Fruit fly (Drosophila melanogaster): ENCODE results near the gene CG31441.

The CG31441 gene

DNA sequence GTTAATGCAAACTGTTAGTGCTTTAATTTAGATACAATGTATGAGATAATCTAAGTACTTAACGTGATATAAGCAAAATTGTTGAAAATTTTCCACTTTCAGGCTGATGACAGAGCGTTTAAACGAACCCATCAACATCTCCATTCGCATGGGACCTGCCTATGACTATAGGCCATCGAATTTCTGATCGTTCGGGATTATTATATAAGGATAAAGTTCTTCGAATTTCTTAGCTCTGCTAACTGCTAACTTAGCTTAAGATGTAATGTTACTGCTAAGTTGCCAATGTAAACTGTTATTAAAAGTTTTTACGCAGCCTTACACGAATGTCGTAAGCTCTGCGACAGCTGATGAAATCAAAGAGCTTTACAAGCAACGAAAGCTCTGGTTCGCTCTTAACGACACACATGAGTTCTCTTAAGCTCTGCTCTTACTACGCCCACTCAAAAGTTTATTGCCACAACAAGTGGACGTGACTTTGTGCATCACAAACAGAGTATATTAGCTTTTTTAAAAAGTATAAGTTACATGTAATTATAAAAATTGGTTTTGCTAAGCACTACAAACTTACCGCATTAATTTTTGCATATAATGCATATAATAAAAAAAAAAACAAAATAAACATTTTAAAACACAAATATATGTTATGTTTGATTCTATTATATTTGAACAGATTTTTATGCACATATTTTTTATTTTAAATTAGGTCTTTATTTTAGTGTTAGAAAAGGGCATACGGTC is 39.3 kb upstream of the CG31441 start (continued):
- TF ChIP-seq sisA (GFP tag; IDR thresholded peaks at IDR 0.05) (peak; percentile 99), tx (GFP tag; optimal IDR thresholded peaks at IDR 0.05) (peak; percentile 81), Ptx1 (GFP tag; IDR thresholded peaks at IDR 0.05) (peak; percentile 99), oc (tag; optimal IDR thresholded peaks at IDR 0.05) (peak; percentile 97), CG9609 (GFP tag; optimal IDR thresholded peaks at IDR 0.05) (peak; percentile 88), CG6813 (GFP tag; optimal IDR thresholded peaks at IDR 0.05) (peak; percentile 97), Vsx1 (GFP tag; optimal IDR thresholded peaks at IDR 0.05) (peak; percentile 96), esg (GFP tag; conservative IDR thresholded peaks at IDR 0.05) (peak; percentile 99), unpg (GFP tag; optimal IDR thresholded peaks at IDR 0.05) (peak; percentile 98), chif (GFP tag; optimal IDR thresholded peaks at IDR 0.05) (peak; percentile 69 to 88), mld (GFP tag; IDR thresholded peaks at IDR 0.05; ENCODE audit: partially characterized antibody) (no peak), Max (GFP tag; optimal IDR thresholded peaks at IDR 0.05) (peak; percentile 97), Fer1 (GFP tag; optimal IDR thresholded peaks at IDR 0.05) (peak; percentile 99), otp (GFP tag; IDR thresholded peaks at IDR 0.05) (peak; percentile 90), CG12219 (GFP tag; optimal IDR thresholded peaks at IDR 0.05) (peak; percentile 92), Gug (GFP tag; IDR thresholded peaks at IDR 0.05) (peak; percentile 97), CG30431 (GFP tag; optimal IDR thresholded peaks at IDR 0.05) (peak; percentile 97), CG11456 (GFP tag; IDR thresholded peaks at IDR 0.05) (peak; percentile 98), cato (GFP tag; optimal IDR thresholded peaks at IDR 0.05; ENCODE audit: borderline replicate concordance) (peak; percentile 87), Nf-YB (GFP tag; optimal IDR thresholded peaks at IDR 0.05) (peak; percentile 89), PHDP (tag; optimal IDR thresholded peaks at IDR 0.05) (peak; percentile 99), Sry-δ (GFP tag; optimal IDR thresholded peaks at IDR 0.05) (peak; percentile 17), CG12071 (GFP tag; optimal IDR thresholded peaks at IDR 0.05) (peak; percentile 91), aop (GFP tag; IDR thresholded peaks at IDR 0.05) (no peak), B-H1 (GFP tag; IDR thresholded peaks at IDR 0.05) (peak; percentile 98), HLHmδ (GFP tag; optimal IDR thresholded peaks at IDR 0.05) (no peak), Bteb2 (GFP tag; optimal IDR thresholded peaks at IDR 0.05) (peak; percentile 81), D (optimal IDR thresholded peaks at IDR 0.05) (no peak), D (GFP tag; optimal IDR thresholded peaks at IDR 0.05) (peak; percentile 99), nau (GFP tag; optimal IDR thresholded peaks at IDR 0.05) (peak; percentile 97), CkIIα-i1 (GFP tag; IDR thresholded peaks at IDR 0.05) (peak; percentile 87), ase (GFP tag; IDR thresholded peaks at IDR 0.05) (peak; percentile 97), Dbx (GFP tag; IDR thresholded peaks at IDR 0.05) (peak; percentile 99), nerfin-1 (tag; optimal IDR thresholded peaks at IDR 0.05) (peak; percentile 99), CG17328 (GFP tag; IDR thresholded peaks at IDR 0.05) (peak; percentile 95), NK7.1 (GFP tag; optimal IDR thresholded peaks at IDR 0.05) (no peak), CG7556 (GFP tag; optimal IDR thresholded peaks at IDR 0.05) (peak; percentile 100), CG4854 (GFP tag; optimal IDR thresholded peaks at IDR 0.05) (peak; percentile 85), pum (GFP tag; optimal IDR thresholded peaks at IDR 0.05) (peak; percentile 82), Hr51 (GFP tag; optimal IDR thresholded peaks at IDR 0.05) (peak; percentile 93 to 100), CG2120 (GFP tag; optimal IDR thresholded peaks at IDR 0.05) (peak; percentile 98), croc (GFP tag; conservative IDR thresholded peaks at IDR 0.05) (peak; percentile 99), CG31365 (tag; optimal IDR thresholded peaks at IDR 0.05) (peak; percentile 66), da (GFP tag; optimal IDR thresholded peaks at IDR 0.05) (peak; percentile 82), maf-S (GFP tag; optimal IDR thresholded peaks at IDR 0.05) (peak; percentile 81), tgo (GFP tag; IDR thresholded peaks at IDR 0.05) (peak; percentile 99), CG10654 (GFP tag; optimal IDR thresholded peaks at IDR 0.05) (peak; percentile 97), unc-4 (GFP tag; IDR thresholded peaks at IDR 0.05; ENCODE audit: partially characterized antibody) (no peak), GATAe (GFP tag; conservative IDR thresholded peaks at IDR 0.05) (peak; percentile 98), en (GFP tag; optimal IDR thresholded peaks at IDR 0.05) (peak; percentile 31)

All from whole organism, embryonic.